Worm (Caenorhabditis elegans): Measurements from ENCODE around the gene far-1.

DNA sequence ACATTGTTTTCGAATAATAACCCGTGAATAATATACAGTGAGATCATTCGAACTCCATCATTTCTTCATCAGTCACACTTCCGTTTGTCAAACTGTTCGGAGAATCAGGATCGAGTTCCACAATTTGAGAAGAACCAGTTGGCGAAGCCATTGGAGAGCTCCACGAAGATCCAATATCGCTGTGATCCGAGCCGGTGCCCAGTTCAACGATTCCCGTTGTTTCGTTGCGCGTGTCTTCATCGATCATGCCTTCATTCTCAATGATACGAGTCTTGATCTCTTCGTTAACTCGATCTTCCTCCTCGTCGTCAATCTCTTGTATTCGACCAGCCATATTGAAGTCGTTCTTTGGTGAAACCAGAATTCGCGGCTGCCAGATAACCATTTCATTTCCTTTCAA is 29.3 kb downstream of the far-1 start:
- TF ChIP-seq fkh-10 (GFP tag; optimal IDR thresholded peaks at IDR 0.05) (no peak), aly-2 (tag; optimal IDR thresholded peaks at IDR 0.05) (no peak), snu-23 (GFP tag; optimal IDR thresholded peaks at IDR 0.05) (no peak), egl-27 (tag; optimal IDR thresholded peaks at IDR 0.05) (no peak), ztf-4 (tag; optimal IDR thresholded peaks at IDR 0.05) (no peak), lin-14 (GFP tag; optimal IDR thresholded peaks at IDR 0.05) (no peak)
